Worm (Caenorhabditis elegans) whole organism, early embryonic: ENCODE measurements around the gene sri-30.

Experiments
- B0310.2 ChIP-seq: sonication (generic microtip); optimal IDR thresholded peaks from 2 replicates; lab custom pipeline; 2016; ENCODE audit warnings: mild to moderate bottlenecking, missing genetic modification characterization, missing compliant biosample characterization
- F13C5.2 ChIP-seq: sonication (generic microtip); optimal IDR thresholded peaks from 2 replicates; lab custom pipeline; 2017; ENCODE audit warnings: mild to moderate bottlenecking, missing genetic modification characterization, inconsistent platforms, missing compliant biosample characterization
- aly-1 ChIP-seq: sonication (generic microtip); optimal IDR thresholded peaks from 2 replicates; lab custom pipeline; 2016; ENCODE audit warnings: missing genetic modification characterization, missing compliant biosample characterization
- ama-1 ChIP-seq: fragments of 150-350 bp; optimal IDR thresholded peaks from 2 replicates; lab custom pipeline; 2014
- ceh-13 ChIP-seq: fragments of 200-800 bp; sonication (Bioruptor generic); optimal IDR thresholded peaks from 2 replicates; lab custom pipeline; 2018; ENCODE audit warnings: mild to moderate bottlenecking, missing genetic modification characterization, missing compliant biosample characterization
- ceh-36 ChIP-seq: sonication (generic microtip); optimal IDR thresholded peaks from 2 replicates; lab custom pipeline; 2016; ENCODE audit warnings: missing genetic modification characterization, inconsistent platforms, missing compliant biosample characterization
- ets-7 ChIP-seq: sonication (generic microtip); optimal IDR thresholded peaks from 2 replicates; lab custom pipeline; 2016; ENCODE audit warnings: missing genotype, missing genetic modification characterization, missing compliant biosample characterization
- flt-1 ChIP-seq: fragments of 200-800 bp; sonication (Bioruptor generic); IDR thresholded peaks from 2 replicates; pipeline ENCODE4 v1.3.6; 2022; ENCODE audit warnings: missing genetic modification characterization, missing compliant biosample characterization
- hmbx-1 ChIP-seq: sonication (generic microtip); optimal IDR thresholded peaks from 2 replicates; lab custom pipeline; 2016; ENCODE audit warnings: mild to moderate bottlenecking, missing genetic modification characterization, missing compliant biosample characterization
- hmg-4 ChIP-seq: fragments of 200-800 bp; sonication (Bioruptor generic); optimal IDR thresholded peaks from 2 replicates; lab custom pipeline; 2018; ENCODE audit warnings: mild to moderate bottlenecking, missing genetic modification characterization, missing compliant biosample characterization
- hnd-1 ChIP-seq: sonication (generic microtip); optimal IDR thresholded peaks from 2 replicates; lab custom pipeline; 2016; ENCODE audit warnings: missing genetic modification characterization, missing compliant biosample characterization
- pes-1 ChIP-seq: fragments of 200-800 bp; sonication (Bioruptor generic); IDR thresholded peaks from 2 replicates; pipeline ENCODE4 v1.3.6; 2022; ENCODE audit warnings: missing genetic modification reagents, missing genetic modification characterization, missing compliant biosample characterization
- scrt-1 ChIP-seq: fragments of 200-800 bp; sonication (Bioruptor generic); IDR thresholded peaks from 2 replicates; pipeline ENCODE4 v1.3.6; 2022; ENCODE audit warnings: missing genetic modification characterization, missing compliant biosample characterization
- sea-1 ChIP-seq: fragments of 200-800 bp; sonication (Bioruptor generic); conservative IDR thresholded peaks from 2 replicates; pipeline ENCODE4 v1.3.6; 2022; ENCODE audit warnings: missing genetic modification characterization, missing compliant biosample characterization
- tbx-11 ChIP-seq: fragments of 200-800 bp; sonication (Bioruptor generic); IDR thresholded peaks from 2 replicates; pipeline ENCODE4 v1.3.6; 2022; ENCODE audit warnings: missing genetic modification characterization, missing compliant biosample characterization
- tbx-37 ChIP-seq: fragments of 200-800 bp; sonication (Bioruptor generic); conservative IDR thresholded peaks from 2 replicates; pipeline ENCODE4 v1.3.6; 2022; ENCODE audit warnings: missing genetic modification reagents, missing genetic modification characterization, missing compliant biosample characterization
- tra-4 ChIP-seq: sonication (generic microtip); optimal IDR thresholded peaks from 2 replicates; lab custom pipeline; 2017; ENCODE audit warnings: missing genetic modification characterization, missing compliant biosample characterization

Gene sri-30

ce11 chrII:3068646-3069045, 22.7 kb downstream of the sri-30 start:
- no peak for TF ChIP-seq tbx-37
- no peak for TF ChIP-seq ceh-13 (GFP tag; lab: Kevin White, UChicago)
- TF ChIP-seq flt-1 (GFP tag; lab: Robert Waterston, UW): no peak
- no peak for TF ChIP-seq sea-1
- no peak for TF ChIP-seq pes-1 (GFP tag; lab: Robert Waterston, UW)
- TF ChIP-seq hmbx-1 (tag; lab: Kevin White, UChicago): no peak
- TF ChIP-seq scrt-1 (GFP tag; lab: Robert Waterston, UW): no peak
- TF ChIP-seq ama-1 (lab: Kevin White, UChicago): no peak
- no peak for TF ChIP-seq B0310.2 (tag; lab: Kevin White, UChicago)
- no peak for TF ChIP-seq tra-4 (tag; lab: Kevin White, UChicago)
- no peak for TF ChIP-seq hnd-1 (tag; lab: Kevin White, UChicago)
- TF ChIP-seq aly-1 (tag; lab: Kevin White, UChicago): no peak
- TF ChIP-seq ceh-36 (tag; lab: Kevin White, UChicago): no peak
- no peak for TF ChIP-seq ets-7 (tag; lab: Kevin White, UChicago)
- no peak for TF ChIP-seq tbx-11 (GFP tag; lab: Robert Waterston, UW)
- no peak for TF ChIP-seq F13C5.2 (tag; lab: Kevin White, UChicago)

- TF ChIP-seq F13C5.2 (tag; lab: Kevin White, UChicago) (no peak), flt-1 (GFP tag; lab: Robert Waterston, UW) (no peak), aly-1 (tag; lab: Kevin White, UChicago) (no peak), tbx-37 (no peak), tra-4 (tag; lab: Kevin White, UChicago) (no peak), tbx-11 (GFP tag; lab: Robert Waterston, UW) (no peak), pes-1 (GFP tag; lab: Robert Waterston, UW) (no peak), ama-1 (lab: Kevin White, UChicago) (no peak), scrt-1 (GFP tag; lab: Robert Waterston, UW) (no peak), hmg-4 (no peak), hnd-1 (tag; lab: Kevin White, UChicago) (no peak)
Measured at ce11 chrII:3070182-3070581, 24.2 kb downstream of the sri-30 start.

- no peak for TF ChIP-seq ama-1 (lab: Kevin White, UChicago)
- no peak for TF ChIP-seq tra-4 (tag; lab: Kevin White, UChicago)
- no peak for TF ChIP-seq flt-1 (GFP tag; lab: Robert Waterston, UW)
- TF ChIP-seq pes-1 (GFP tag; lab: Robert Waterston, UW): no peak
- no peak for TF ChIP-seq aly-1 (tag; lab: Kevin White, UChicago)
- no peak for TF ChIP-seq hmg-4
- TF ChIP-seq hmbx-1 (tag; lab: Kevin White, UChicago): no peak
- no peak for TF ChIP-seq sea-1
- TF ChIP-seq tbx-11 (GFP tag; lab: Robert Waterston, UW): no peak
- no peak for TF ChIP-seq F13C5.2 (tag; lab: Kevin White, UChicago)
- no peak for TF ChIP-seq scrt-1 (GFP tag; lab: Robert Waterston, UW)
- no peak for TF ChIP-seq tbx-37
- no peak for TF ChIP-seq ceh-13 (GFP tag; lab: Kevin White, UChicago)
- TF ChIP-seq ceh-36 (tag; lab: Kevin White, UChicago): no peak
- no peak for TF ChIP-seq B0310.2 (tag; lab: Kevin White, UChicago)
- no peak for TF ChIP-seq ets-7 (tag; lab: Kevin White, UChicago)
Measured at ce11 chrII:3071012-3071749, 25.2 kb downstream of the sri-30 start, which contains the start of gene Y25C1A.7. Y25C1A.7 (minus strand) TSS chrII:3071062.

ce11 chrII:3076915-3077314, 30.9 kb downstream of the sri-30 start, which contains the start of gene Y25C1A.8:
Y25C1A.8 (minus strand) TSS chrII:3076959.
- TF ChIP-seq B0310.2 (tag; lab: Kevin White, UChicago) (no peak), flt-1 (GFP tag; lab: Robert Waterston, UW) (no peak), sea-1 (0 out of 2 replicates have a peak, but pooled peaks have one; percentile 14), tbx-37 (no peak), tbx-11 (GFP tag; lab: Robert Waterston, UW) (0 out of 2 replicates have a peak, but pooled peaks have one; percentile 13), pes-1 (GFP tag; lab: Robert Waterston, UW) (0 out of 2 replicates have a peak, but pooled peaks have one; percentile 45), hmg-4 (peak; percentile 16), F13C5.2 (tag; lab: Kevin White, UChicago) (peak; percentile 87), aly-1 (tag; lab: Kevin White, UChicago) (peak; percentile 17), hnd-1 (tag; lab: Kevin White, UChicago) (no peak)

ce11 chrII:3078496-3078895, 32.5 kb downstream of the sri-30 start, which contains the start of gene copb-1:
copb-1 (plus strand) TSS chrII:3078796.
- TF ChIP-seq flt-1 (GFP tag; lab: Robert Waterston, UW): no peak
- TF ChIP-seq ceh-13 (GFP tag; lab: Kevin White, UChicago): no peak
- TF ChIP-seq pes-1 (GFP tag; lab: Robert Waterston, UW): no peak
- TF ChIP-seq sea-1: no peak
- no peak for TF ChIP-seq scrt-1 (GFP tag; lab: Robert Waterston, UW)
- TF ChIP-seq tbx-11 (GFP tag; lab: Robert Waterston, UW): no peak
- no peak for TF ChIP-seq hnd-1 (tag; lab: Kevin White, UChicago)
- no peak for TF ChIP-seq ama-1 (lab: Kevin White, UChicago)
- no peak for TF ChIP-seq ceh-36 (tag; lab: Kevin White, UChicago)
- no peak for TF ChIP-seq ets-7 (tag; lab: Kevin White, UChicago)

- no peak for TF ChIP-seq hmbx-1 (tag; lab: Kevin White, UChicago)
- TF ChIP-seq B0310.2 (tag; lab: Kevin White, UChicago): no peak
- TF ChIP-seq pes-1 (GFP tag; lab: Robert Waterston, UW): no peak
- TF ChIP-seq flt-1 (GFP tag; lab: Robert Waterston, UW): no peak
- TF ChIP-seq ceh-36 (tag; lab: Kevin White, UChicago): no peak
- no peak for TF ChIP-seq scrt-1 (GFP tag; lab: Robert Waterston, UW)
- no peak for TF ChIP-seq aly-1 (tag; lab: Kevin White, UChicago)
- TF ChIP-seq tbx-37: no peak
- no peak for TF ChIP-seq sea-1
- TF ChIP-seq ama-1 (lab: Kevin White, UChicago): no peak
- TF ChIP-seq tbx-11 (GFP tag; lab: Robert Waterston, UW): no peak
- TF ChIP-seq tra-4 (tag; lab: Kevin White, UChicago): no peak
- TF ChIP-seq hnd-1 (tag; lab: Kevin White, UChicago): no peak
- no peak for TF ChIP-seq ceh-13 (GFP tag; lab: Kevin White, UChicago)
- no peak for TF ChIP-seq ets-7 (tag; lab: Kevin White, UChicago)
- TF ChIP-seq hmg-4: no peak
- TF ChIP-seq F13C5.2 (tag; lab: Kevin White, UChicago): no peak
Measured at ce11 chrII:3087134-3087533, 41.2 kb downstream of the sri-30 start.
